Fruit fly (Drosophila melanogaster): ENCODE measurements around the gene tim.

Gene tim

DNA sequence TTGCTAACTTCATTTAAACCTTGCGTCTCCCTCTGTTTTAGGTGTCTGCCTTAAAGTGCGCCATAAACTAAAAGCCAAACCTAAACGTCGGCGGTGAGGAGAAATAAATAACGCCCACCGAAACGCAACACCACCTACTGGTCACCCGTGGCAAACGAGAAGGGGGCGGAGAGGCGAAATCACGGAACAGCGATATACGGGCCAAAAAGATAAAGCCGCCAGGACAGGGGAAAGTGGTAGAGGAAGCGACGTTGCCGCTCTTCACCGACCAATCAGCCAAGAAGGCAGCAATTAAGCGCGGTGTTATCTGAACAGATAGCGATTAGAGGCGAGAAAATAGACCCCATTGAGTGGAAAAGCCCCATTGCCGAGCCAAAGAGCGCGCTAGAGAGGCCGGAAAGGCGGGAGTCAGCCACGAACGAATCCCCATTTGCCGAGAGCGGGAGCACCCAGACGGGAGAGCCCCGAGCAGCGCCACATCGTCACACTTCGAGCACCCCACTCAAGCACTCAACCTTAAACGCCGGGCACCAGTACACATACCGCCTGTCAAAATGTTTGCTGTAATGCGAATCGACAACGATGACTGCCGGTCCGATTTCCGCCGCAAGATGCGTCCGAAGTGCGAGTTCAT, 37.2 kb upstream of the tim start (continued):
- TF ChIP-seq CkIIα-i1 (GFP tag; IDR thresholded peaks at IDR 0.05) (no peak), CG10147 (GFP tag; optimal IDR thresholded peaks at IDR 0.05) (no peak), HHEX (GFP tag; optimal IDR thresholded peaks at IDR 0.05) (no peak), CG34224 (GFP tag; IDR thresholded peaks at IDR 0.05; ENCODE audit: partially characterized antibody) (peak; percentile 80)

dm6 chr2L:3543062-3543461, 35.1 kb upstream of the tim start:
- TF ChIP-seq crp (GFP tag; optimal IDR thresholded peaks at IDR 0.05) (no peak), CG15269 (tag; optimal IDR thresholded peaks at IDR 0.05) (no peak), sim (GFP tag; IDR thresholded peaks at IDR 0.05) (no peak), Hr39 (optimal IDR thresholded peaks at IDR 0.05) (no peak), klu (GFP tag; IDR thresholded peaks at IDR 0.05) (no peak), CG6254 (GFP tag; optimal IDR thresholded peaks at IDR 0.05) (peak; percentile 15), CG15479 (GFP tag; optimal IDR thresholded peaks at IDR 0.05) (no peak), vnd (GFP tag; IDR thresholded peaks at IDR 0.05; ENCODE audit: partially characterized antibody) (no peak), ken (GFP tag; IDR thresholded peaks at IDR 0.05) (no peak), ro (GFP tag; IDR thresholded peaks at IDR 0.05) (no peak), inv (GFP tag; IDR thresholded peaks at IDR 0.05; ENCODE audit: partially characterized antibody) (no peak), CHES-1-like (GFP tag; optimal IDR thresholded peaks at IDR 0.05) (no peak), Aef1 (GFP tag; IDR thresholded peaks at IDR 0.05) (no peak), CG13424 (tag; optimal IDR thresholded peaks at IDR 0.05) (no peak), Rfx (GFP tag; IDR thresholded peaks at IDR 0.05) (no peak), CG2712 (tag; optimal IDR thresholded peaks at IDR 0.05) (peak; percentile 53), CG4328 (GFP tag; optimal IDR thresholded peaks at IDR 0.05) (no peak), sens (GFP tag) (peak; percentile 48), D19A (tag; optimal IDR thresholded peaks at IDR 0.05) (no peak), B-H2 (GFP tag; optimal IDR thresholded peaks at IDR 0.05) (no peak), CG7357 (GFP tag; IDR thresholded peaks at IDR 0.05) (no peak), CG9727 (GFP tag; optimal IDR thresholded peaks at IDR 0.05) (peak; percentile 3), CG4820 (GFP tag; optimal IDR thresholded peaks at IDR 0.05) (no peak), repo (GFP tag; optimal IDR thresholded peaks at IDR 0.05) (no peak), CG10979 (tag; optimal IDR thresholded peaks at IDR 0.05) (peak; percentile 41), fd3F (GFP tag; optimal IDR thresholded peaks at IDR 0.05) (no peak), Med (GFP tag) (peak; percentile 28), CG7839 (tag; optimal IDR thresholded peaks at IDR 0.05) (no peak), dmrt11E (tag; optimal IDR thresholded peaks at IDR 0.05) (peak; percentile 45), CG4404 (GFP tag; IDR thresholded peaks at IDR 0.05) (no peak), CG12391 (tag; optimal IDR thresholded peaks at IDR 0.05) (peak; percentile 8), oc (tag; optimal IDR thresholded peaks at IDR 0.05) (no peak), CG7745 (tag; optimal IDR thresholded peaks at IDR 0.05) (no peak), dpn (GFP tag; optimal IDR thresholded peaks at IDR 0.05) (no peak), MTF-1 (GFP tag; optimal IDR thresholded peaks at IDR 0.05; ENCODE audit: borderline replicate concordance) (no peak), bsh (GFP tag; optimal IDR thresholded peaks at IDR 0.05) (peak in 1 of 2 experiments; percentile 14), CG8388 (GFP tag; optimal IDR thresholded peaks at IDR 0.05) (peak; percentile 4), sr (GFP tag; IDR thresholded peaks at IDR 0.05) (no peak), gem (tag; optimal IDR thresholded peaks at IDR 0.05) (peak; percentile 29), CG4360 (GFP tag; IDR thresholded peaks at IDR 0.05) (no peak), Nf-YA (GFP tag; IDR thresholded peaks at IDR 0.05) (no peak), Rx (GFP tag; IDR thresholded peaks at IDR 0.05) (no peak), CG10654 (GFP tag; optimal IDR thresholded peaks at IDR 0.05) (no peak), sens-2 (GFP tag; IDR thresholded peaks at IDR 0.05) (no peak), CG13123 (GFP tag; optimal IDR thresholded peaks at IDR 0.05) (no peak)
